Worm (Caenorhabditis elegans): ENCODE measurements around the gene znfx-1.

DNA sequence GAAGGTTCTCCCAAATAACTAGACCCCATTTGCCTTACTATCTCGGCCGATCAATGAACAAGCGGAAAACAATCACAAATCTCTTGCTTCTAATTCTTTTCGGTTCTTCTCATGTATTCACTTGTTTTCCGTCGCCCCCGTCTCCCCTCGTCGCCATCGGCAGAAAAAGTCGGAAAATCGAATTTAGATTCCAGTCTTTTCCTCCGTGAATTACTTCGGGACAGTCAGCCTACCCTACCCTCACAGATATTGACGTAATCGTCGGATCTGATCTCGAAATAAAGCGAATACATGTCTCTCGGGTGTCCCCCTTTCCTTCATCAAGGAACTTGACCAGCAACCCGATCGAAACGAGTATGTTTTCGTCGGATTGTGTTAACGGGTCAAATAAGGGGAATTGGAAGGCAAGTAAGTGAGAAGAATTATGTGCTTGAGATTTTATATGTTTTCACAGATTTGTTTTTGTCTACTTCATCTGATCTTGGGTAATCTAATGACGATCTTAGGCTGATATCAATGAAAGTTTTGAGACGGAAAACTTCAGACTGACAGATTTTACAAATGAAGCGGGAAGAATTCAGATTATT, 22.9 kb upstream of the znfx-1 start:
- TF ChIP-seq lsy-2 (tag; optimal IDR thresholded peaks at IDR 0.05): no peak
- TF ChIP-seq nhr-12 (tag; optimal IDR thresholded peaks at IDR 0.05): no peak
- no peak for TF ChIP-seq lin-11 (tag; optimal IDR thresholded peaks at IDR 0.05)
- no peak for TF ChIP-seq nhr-25 (tag; optimal IDR thresholded peaks at IDR 0.05)
- no peak for TF ChIP-seq lin-13 (GFP tag; optimal IDR thresholded peaks at IDR 0.05)
- no peak for TF ChIP-seq ama-1 (optimal IDR thresholded peaks at IDR 0.05)
- TF ChIP-seq nhr-11 (tag; optimal IDR thresholded peaks at IDR 0.05): no peak
- TF ChIP-seq snpc-4 (tag; optimal IDR thresholded peaks at IDR 0.05): no peak
- no peak for TF ChIP-seq ztf-11 (tag; optimal IDR thresholded peaks at IDR 0.05)
- TF ChIP-seq nhr-77 (tag; optimal IDR thresholded peaks at IDR 0.05): no peak
